Worm (Caenorhabditis elegans): ENCODE results near the gene C36A4.11.

Gene C36A4.11

ce11 chrIII:3809008-3809407 is 31.4 kb upstream of the C36A4.11 start, which contains the start of gene toh-1 (continued):
- TF ChIP-seq vab-15 (tag; optimal IDR thresholded peaks at IDR 0.05) (no peak), ztf-11 (tag; optimal IDR thresholded peaks at IDR 0.05) (no peak), ets-5 (GFP tag; IDR thresholded peaks at IDR 0.05) (no peak), lin-39 (tag; optimal IDR thresholded peaks at IDR 0.05) (no peak), nhr-85 (tag) (peak; percentile 93), mep-1 (tag; optimal IDR thresholded peaks at IDR 0.05) (peak; percentile 18)

ce11 chrIII:3811375-3811924 is 28.9 kb upstream of the C36A4.11 start:
- TF ChIP-seq nhr-237 (tag; optimal IDR thresholded peaks at IDR 0.05) (no peak), jun-1 (tag; optimal IDR thresholded peaks at IDR 0.05) (no peak), sox-4 (tag; optimal IDR thresholded peaks at IDR 0.05) (no peak), fkh-8 (tag; optimal IDR thresholded peaks at IDR 0.05) (no peak), unc-86 (tag; optimal IDR thresholded peaks at IDR 0.05) (no peak), xbp-1 (tag; optimal IDR thresholded peaks at IDR 0.05) (no peak), lin-14 (GFP tag; optimal IDR thresholded peaks at IDR 0.05) (peak; percentile 83), hlh-4 (tag; optimal IDR thresholded peaks at IDR 0.05) (no peak), C16A3.4 (tag; optimal IDR thresholded peaks at IDR 0.05) (no peak), nhr-12 (tag; optimal IDR thresholded peaks at IDR 0.05) (no peak), nhr-71 (tag; optimal IDR thresholded peaks at IDR 0.05) (peak; percentile 14), ama-1 (optimal IDR thresholded peaks at IDR 0.05) (no peak), nhr-90 (tag; optimal IDR thresholded peaks at IDR 0.05; ENCODE audit: poor library complexity) (peak; percentile 2), mep-1 (tag; optimal IDR thresholded peaks at IDR 0.05) (peak; percentile 9), egl-13 (tag; optimal IDR thresholded peaks at IDR 0.05) (no peak), grh-1 (GFP tag; IDR thresholded peaks at IDR 0.05) (0 out of 2 replicates have a peak, but pooled peaks have one; percentile 37), lin-13 (GFP tag; optimal IDR thresholded peaks at IDR 0.05) (no peak), sup-37 (GFP tag; optimal IDR thresholded peaks at IDR 0.05) (no peak), unc-98 (GFP tag; IDR thresholded peaks at IDR 0.05) (no peak), nhr-19 (GFP tag; conservative IDR thresholded peaks at IDR 0.05) (0 out of 2 replicates have a peak, but pooled peaks have one; percentile 4), hlh-17 (GFP tag; optimal IDR thresholded peaks at IDR 0.05; ENCODE audit: borderline replicate concordance) (no peak), lir-3 (tag; optimal IDR thresholded peaks at IDR 0.05; ENCODE audit: poor library complexity) (no peak), nhr-85 (tag) (peak; percentile 92), aha-1 (tag; optimal IDR thresholded peaks at IDR 0.05) (no peak), zag-1 (tag; optimal IDR thresholded peaks at IDR 0.05) (no peak), nhr-20 (tag; optimal IDR thresholded peaks at IDR 0.05) (peak; percentile 29), mef-2 (tag; optimal IDR thresholded peaks at IDR 0.05) (no peak), efl-1 (optimal IDR thresholded peaks at IDR 0.05) (no peak), efl-1 (GFP tag; optimal IDR thresholded peaks at IDR 0.05 in 1 of 2) (no peak), snpc-4 (tag; optimal IDR thresholded peaks at IDR 0.05) (no peak), elt-3 (tag; optimal IDR thresholded peaks at IDR 0.05) (peak in 1 of 6 experiments; percentile 16), lin-35 (GFP tag; optimal IDR thresholded peaks at IDR 0.05) (no peak), dsc-1 (tag; optimal IDR thresholded peaks at IDR 0.05) (no peak), blmp-1 (tag; optimal IDR thresholded peaks at IDR 0.05) (peak; percentile 10), snu-23 (GFP tag; optimal IDR thresholded peaks at IDR 0.05) (peak; percentile 38), lsy-2 (tag; optimal IDR thresholded peaks at IDR 0.05) (peak in 1 of 2 experiments; percentile 23), lin-39 (tag; optimal IDR thresholded peaks at IDR 0.05) (no peak), sptf-1 (tag; optimal IDR thresholded peaks at IDR 0.05) (no peak), ceh-88 (GFP tag; IDR thresholded peaks at IDR 0.05) (no peak), ztf-4 (tag; optimal IDR thresholded peaks at IDR 0.05) (no peak), efl-3 (GFP tag; optimal IDR thresholded peaks at IDR 0.05) (no peak), swsn-7 (tag; optimal IDR thresholded peaks at IDR 0.05) (no peak), pag-3 (tag; optimal IDR thresholded peaks at IDR 0.05; ENCODE audit: borderline replicate concordance, insufficient read depth) (no peak), hpl-2 (GFP tag; optimal IDR thresholded peaks at IDR 0.05) (no peak), fkh-10 (GFP tag; optimal IDR thresholded peaks at IDR 0.05) (no peak), unc-62 (GFP tag; optimal IDR thresholded peaks at IDR 0.05) (no peak), aly-2 (tag; optimal IDR thresholded peaks at IDR 0.05) (no peak), F16B12.6 (tag; optimal IDR thresholded peaks at IDR 0.05) (no peak)

Data from whole organism, L1 larva.